Fruit fly (Drosophila melanogaster) whole organism, embryonic: ENCODE results near the gene Hmt4-20.

ENCODE experiments used
- Awh ChIP-seq: fragments of 200-800 bp; sonication (Bioruptor generic); IDR thresholded peaks from 2 replicates; pipeline ENCODE4, ENCODE4 v1.3.6; 2022; ENCODE audit warnings: missing biosample characterization, missing genetic modification characterization
- B-H2 ChIP-seq: fragments of 200-800 bp; sonication (Bioruptor generic); optimal IDR thresholded peaks from 2 replicates; lab custom pipeline; 2018; ENCODE audit warnings: missing biosample characterization, mild to moderate bottlenecking, missing genetic modification characterization
- Blimp-1 ChIP-seq: fragments of 200-800 bp; sonication (Bioruptor generic); optimal IDR thresholded peaks from 3 replicates; lab custom pipeline; 2018; ENCODE audit warnings: missing biosample characterization, missing genetic modification characterization, mild to moderate bottlenecking, moderate library complexity, missing genetic modification reagents
- CG10431 ChIP-seq: fragments of 200-800 bp; sonication (Bioruptor generic); optimal IDR thresholded peaks from 3 replicates; lab custom pipeline; 2018; ENCODE audit warnings: missing biosample characterization, mild to moderate bottlenecking, missing genetic modification characterization
- CG14441 ChIP-seq: fragments of 200-800 bp; sonication (Bioruptor generic); IDR thresholded peaks from 2 replicates; pipeline ENCODE4 v1.3.6; 2022; ENCODE audit warnings: missing biosample characterization, missing genetic modification characterization
- CG15269 ChIP-seq: fragments of 200-800 bp; sonication (Bioruptor generic); optimal IDR thresholded peaks from 2 replicates; lab custom pipeline; 2018; ENCODE audit warnings: missing biosample characterization, mild to moderate bottlenecking, missing genetic modification characterization, moderate library complexity
- CG15514 ChIP-seq: fragments of 200-800 bp; sonication (Bioruptor generic); optimal IDR thresholded peaks from 3 replicates; lab custom pipeline; 2017; ENCODE audit warnings: missing biosample characterization, missing genetic modification characterization, mild to moderate bottlenecking, moderate library complexity, missing genetic modification reagents
- CG15696 ChIP-seq: fragments of 200-800 bp; sonication (Bioruptor generic); optimal IDR thresholded peaks from 2 replicates; lab custom pipeline; 2019; ENCODE audit warnings: missing biosample characterization, mild to moderate bottlenecking, missing genetic modification characterization, moderate library complexity
- CG3065 ChIP-seq: fragments of 200-800 bp; sonication (Bioruptor generic); optimal IDR thresholded peaks from 2 replicates; lab custom pipeline; 2016; ENCODE audit warnings: missing biosample characterization, missing genetic modification characterization
- CG31224 ChIP-seq: fragments of 200-800 bp; sonication (Bioruptor generic); IDR thresholded peaks from 2 replicates; pipeline ENCODE4 v1.3.6; 2022; ENCODE audit warnings: missing biosample characterization, missing genetic modification characterization
- CG34422 ChIP-seq: fragments of 200-800 bp; sonication (Bioruptor generic); IDR thresholded peaks from 3 replicates; pipeline ENCODE4 v1.3.6; 2022; ENCODE audit warnings: missing biosample characterization, missing genetic modification characterization
- CG4328 ChIP-seq: fragments of 200-800 bp; sonication (Bioruptor generic); optimal IDR thresholded peaks from 3 replicates; lab custom pipeline; 2017; ENCODE audit warnings: missing biosample characterization, missing genetic modification reagents, missing genetic modification characterization
- CG4404 ChIP-seq: fragments of 200-800 bp; sonication (Bioruptor generic); IDR thresholded peaks from 2 replicates; pipeline ENCODE4 v1.3.6; 2022; ENCODE audit warnings: missing biosample characterization, missing genetic modification characterization
- CG5180 ChIP-seq: fragments of 200-800 bp; sonication (Bioruptor generic); optimal IDR thresholded peaks from 3 replicates; lab custom pipeline; 2017; ENCODE audit warnings: missing biosample characterization, missing genetic modification characterization, mild to moderate bottlenecking, moderate library complexity, missing genetic modification reagents
- CG5245 ChIP-seq: fragments of 200-800 bp; sonication (Bioruptor generic); optimal IDR thresholded peaks from 3 replicates; lab custom pipeline; 2016; ENCODE audit warnings: missing biosample characterization, missing genetic modification characterization
- CG9727 ChIP-seq: fragments of 200-800 bp; sonication (Bioruptor generic); optimal IDR thresholded peaks from 3 replicates; lab custom pipeline; 2017; ENCODE audit warnings: missing biosample characterization, mild to moderate bottlenecking, missing genetic modification characterization
- CoRest ChIP-seq: fragments of 200-800 bp; sonication (Bioruptor generic); optimal IDR thresholded peaks from 3 replicates; lab custom pipeline; 2018; ENCODE audit warnings: missing biosample characterization, mild to moderate bottlenecking, missing genetic modification characterization, moderate library complexity
- Dad ChIP-seq: fragments of 200-800 bp; sonication (Bioruptor generic); optimal IDR thresholded peaks from 3 replicates; lab custom pipeline; 2016; ENCODE audit warnings: missing biosample characterization, missing genetic modification characterization
- HLH54F ChIP-seq: fragments of 200-800 bp; sonication (Bioruptor generic); optimal IDR thresholded peaks from 3 replicates; lab custom pipeline; 2016; ENCODE audit warnings: missing biosample characterization, missing genetic modification characterization
- Hr51 ChIP-seq, 2 experiments: fragments of 200-800 bp; sonication (Bioruptor generic); optimal IDR thresholded peaks; 2 replicates in 1 of 2; 3 replicates in 1 of 2; lab custom pipeline; 2016 to 2018; ENCODE audit warnings: missing biosample characterization in 2 of 2, missing genetic modification characterization in 2 of 2, mild to moderate bottlenecking in 1 of 2, moderate library complexity in 1 of 2
- Lhr ChIP-seq: fragments of 200-800 bp; sonication (Bioruptor generic); optimal IDR thresholded peaks from 3 replicates; lab custom pipeline; 2017; ENCODE audit warnings: mild to moderate bottlenecking, missing biosample characterization, missing genetic modification reagents, missing genetic modification characterization
- Lpt ChIP-seq: fragments of >200 bp; optimal IDR thresholded peaks from 2 replicates; lab custom pipeline; 2018; ENCODE audit warnings: missing biosample characterization, missing genetic modification characterization
- Nf-YA ChIP-seq: fragments of 200-800 bp; sonication (Bioruptor generic); IDR thresholded peaks from 2 replicates; pipeline ENCODE4 v1.3.6; 2022; ENCODE audit warnings: missing biosample characterization, missing genetic modification characterization
- Nf-YC ChIP-seq: fragments of 200-800 bp; optimal IDR thresholded peaks from 3 replicates; lab custom pipeline; 2019; ENCODE audit warnings: missing biosample characterization, mild to moderate bottlenecking, missing genetic modification characterization, moderate library complexity
- PHDP ChIP-seq: fragments of 200-800 bp; sonication (Bioruptor generic); optimal IDR thresholded peaks from 3 replicates; lab custom pipeline; 2018; ENCODE audit warnings: missing biosample characterization, mild to moderate bottlenecking, missing genetic modification characterization, moderate library complexity
- Tbp ChIP-seq: fragments of >200 bp; optimal IDR thresholded peaks from 2 replicates; lab custom pipeline; 2018; ENCODE audit warnings: missing biosample characterization, missing genetic modification characterization
- Usf ChIP-seq: fragments of 200-800 bp; sonication (Bioruptor generic); optimal IDR thresholded peaks from 2 replicates; lab custom pipeline; 2017; ENCODE audit warnings: missing genotype, missing biosample characterization, missing genetic modification characterization
- ab ChIP-seq: fragments of 200-800 bp; sonication (Bioruptor generic); optimal IDR thresholded peaks from 2 replicates; lab custom pipeline; 2016; ENCODE audit warnings: missing biosample characterization, missing genetic modification characterization
- abd-A ChIP-seq: fragments of 200-800 bp; sonication (Bioruptor generic); optimal IDR thresholded peaks from 3 replicates; lab custom pipeline; 2019; ENCODE audit warnings: missing biosample characterization, mild to moderate bottlenecking, missing genetic modification characterization, moderate library complexity
- aop ChIP-seq: fragments of 200-800 bp; sonication (Bioruptor generic); IDR thresholded peaks from 2 replicates; pipeline ENCODE4 v1.3.6; 2022; ENCODE audit warnings: missing biosample characterization, missing genetic modification characterization
- ase ChIP-seq: fragments of 200-800 bp; sonication (Bioruptor generic); IDR thresholded peaks from 3 replicates; pipeline ENCODE4 v1.3.6; 2022; ENCODE audit warnings: missing biosample characterization, missing genetic modification characterization
- az2 ChIP-seq: fragments of 200-800 bp; sonication (Bioruptor generic); optimal IDR thresholded peaks from 3 replicates; lab custom pipeline; 2016; ENCODE audit warnings: missing biosample characterization, missing genetic modification characterization
- bbx ChIP-seq: fragments of 200-800 bp; sonication (Bioruptor generic); IDR thresholded peaks from 2 replicates; pipeline ENCODE4 v1.3.6; 2022; ENCODE audit warnings: missing biosample characterization, missing genetic modification characterization; ENCODE audit not compliant: partially characterized antibody
- chinmo ChIP-seq: fragments of 200-800 bp; sonication (Bioruptor generic); IDR thresholded peaks from 4 replicates; pipeline ENCODE4 v1.3.6; 2022; ENCODE audit warnings: missing biosample characterization, missing genetic modification characterization; ENCODE audit not compliant: partially characterized antibody
- dpn ChIP-seq, 2 experiments: fragments of 200-800 bp; sonication (Bioruptor generic); optimal IDR thresholded peaks; 3 replicates each; lab custom pipeline; 2016; ENCODE audit warnings: missing biosample characterization in 2 of 2, missing genetic modification characterization in 2 of 2
- dysf ChIP-seq: fragments of 200-800 bp; sonication (Bioruptor generic); IDR thresholded peaks from 3 replicates; pipeline ENCODE4 v1.3.6; 2022; ENCODE audit warnings: missing biosample characterization, missing genetic modification characterization
- eve ChIP-seq, 2 experiments: fragments of >200 bp; optimal IDR thresholded peaks; 2 replicates each; lab custom pipeline; 2017; ENCODE audit warnings: missing biosample characterization in 2 of 2, missing genetic modification characterization in 2 of 2
- insv ChIP-seq, 2 experiments: fragments of 200-800 bp; sonication (Bioruptor generic); optimal IDR thresholded peaks; 3 replicates each; lab custom pipeline; 2016 to 2018; ENCODE audit warnings: missing biosample characterization in 2 of 2, missing genetic modification characterization in 2 of 2
- jing ChIP-seq: fragments of 200-800 bp; sonication (Bioruptor generic); optimal IDR thresholded peaks from 2 replicates; lab custom pipeline; 2018; ENCODE audit warnings: missing biosample characterization, mild to moderate bottlenecking, missing genetic modification characterization
- jumu ChIP-seq: fragments of 200-800 bp; sonication (Bioruptor generic); optimal IDR thresholded peaks from 3 replicates; lab custom pipeline; 2016; ENCODE audit warnings: missing biosample characterization, missing genetic modification characterization
- kay ChIP-seq: fragments of 200-800 bp; sonication (Bioruptor generic); optimal IDR thresholded peaks from 2 replicates; lab custom pipeline; 2016; ENCODE audit warnings: missing biosample characterization, missing genetic modification characterization
- knrl ChIP-seq: fragments of 200-800 bp; sonication (Bioruptor generic); IDR thresholded peaks from 3 replicates; pipeline ENCODE4 v1.3.6; 2022; ENCODE audit warnings: missing biosample characterization, missing genetic modification characterization; ENCODE audit not compliant: partially characterized antibody
- lilli ChIP-seq: fragments of 200-800 bp; sonication (Bioruptor generic); optimal IDR thresholded peaks from 3 replicates; lab custom pipeline; 2016; ENCODE audit warnings: missing biosample characterization, missing genetic modification characterization
- mirr ChIP-seq: fragments of 200-800 bp; sonication (Bioruptor generic); optimal IDR thresholded peaks from 3 replicates; lab custom pipeline; 2018; ENCODE audit warnings: missing biosample characterization, mild to moderate bottlenecking, missing genetic modification characterization
- schlank ChIP-seq: fragments of 200-800 bp; sonication (Bioruptor generic); optimal IDR thresholded peaks from 2 replicates; lab custom pipeline; 2018; ENCODE audit warnings: missing biosample characterization, mild to moderate bottlenecking, missing genetic modification characterization
- shn ChIP-seq: fragments of 200-800 bp; sonication (Bioruptor generic); optimal IDR thresholded peaks from 3 replicates; lab custom pipeline; 2016; ENCODE audit warnings: missing biosample characterization, missing genetic modification characterization
- so ChIP-seq: fragments of 200-800 bp; sonication (Bioruptor generic); IDR thresholded peaks from 3 replicates; pipeline ENCODE4 v1.3.6; 2022; ENCODE audit warnings: missing biosample characterization, missing genetic modification characterization
- sob ChIP-seq: fragments of 200-800 bp; sonication (Bioruptor generic); IDR thresholded peaks from 2 replicates; pipeline ENCODE4 v1.3.6; 2022; ENCODE audit warnings: missing biosample characterization, missing genetic modification characterization
- toy ChIP-seq: fragments of 200-800 bp; sonication (Bioruptor generic); IDR thresholded peaks from 2 replicates; pipeline ENCODE4 v1.3.6; 2022; ENCODE audit warnings: missing biosample characterization, missing genetic modification characterization
- twi ChIP-seq: fragments of 200-800 bp; optimal IDR thresholded peaks from 2 replicates; lab custom pipeline; 2019; ENCODE audit warnings: missing biosample characterization, mild to moderate bottlenecking, missing genetic modification characterization, moderate library complexity
- usp ChIP-seq: fragments of >200 bp; optimal IDR thresholded peaks from 2 replicates; lab custom pipeline; 2017; ENCODE audit warnings: missing biosample characterization, missing genetic modification characterization

Gene Hmt4-20

dm6 chrX:647056-647627, 8.7 kb downstream of the Hmt4-20 start, which contains the start of gene Roc1a (continued):
- TF ChIP-seq Lhr (GFP tag; lab: Kevin White, UChicago) = no peak
- no peak for TF ChIP-seq Blimp-1 (GFP tag; lab: Kevin White, UChicago)
- TF ChIP-seq so = no peak
- TF ChIP-seq abd-A (tag; lab: Kevin White, UChicago) = no peak
- no peak for TF ChIP-seq PHDP (tag; lab: Kevin White, UChicago)
- TF ChIP-seq CG15514 (GFP tag; lab: Kevin White, UChicago) = no peak
- no peak for TF ChIP-seq sob
- TF ChIP-seq CG5180 (GFP tag; lab: Kevin White, UChicago) = no peak
- TF ChIP-seq Tbp (GFP tag; lab: Kevin White, UChicago) = no peak
- no peak for TF ChIP-seq schlank (tag; lab: Kevin White, UChicago)
- no peak for TF ChIP-seq CG31224 (GFP tag; lab: Robert Waterston, UW)
- no peak for TF ChIP-seq B-H2 (GFP tag; lab: Kevin White, UChicago)
- no peak for TF ChIP-seq jumu (GFP tag; lab: Kevin White, UChicago)
- peak; percentile 79; the same call in 3 of the 4 replicates for TF ChIP-seq chinmo (GFP tag; lab: Robert Waterston, UW)
- no peak for TF ChIP-seq HLH54F (GFP tag; lab: Kevin White, UChicago)
- TF ChIP-seq dysf = no peak
- TF ChIP-seq CG10431 (GFP tag; lab: Kevin White, UChicago) = no peak
- TF ChIP-seq CG5245 (GFP tag; lab: Kevin White, UChicago) = no peak
- no peak for TF ChIP-seq Usf
- no peak for TF ChIP-seq kay (GFP tag; lab: Kevin White, UChicago)
- no peak for TF ChIP-seq Dad (GFP tag; lab: Kevin White, UChicago)
- no peak for TF ChIP-seq CG14441 (GFP tag; lab: Robert Waterston, UW)
- peak; percentile 23 for TF ChIP-seq CG9727 (GFP tag; lab: Kevin White, UChicago)
- no peak for TF ChIP-seq CG3065
- TF ChIP-seq Awh (GFP tag; lab: Robert Waterston, UW) = no peak
- peak; percentile 13 for TF ChIP-seq Nf-YC
- TF ChIP-seq Lpt (GFP tag; lab: Kevin White, UChicago) = no peak
- no peak for TF ChIP-seq Nf-YA (GFP tag; lab: Robert Waterston, UW)
- TF ChIP-seq ase (GFP tag; lab: Robert Waterston, UW) = no peak
- no peak for TF ChIP-seq dpn (GFP tag; optimal IDR thresholded peaks at IDR 0.05; lab: Kevin White, UChicago)
- TF ChIP-seq CG15269 (tag; lab: Kevin White, UChicago) = no peak
- TF ChIP-seq ab (GFP tag; lab: Kevin White, UChicago) = no peak
- TF ChIP-seq az2 (GFP tag; lab: Kevin White, UChicago) = no peak
- no peak for TF ChIP-seq mirr
- no peak for TF ChIP-seq CG15696 (tag; lab: Kevin White, UChicago)
- no peak for TF ChIP-seq CoRest
- no peak for TF ChIP-seq usp (GFP tag; lab: Kevin White, UChicago)
- TF ChIP-seq jing (GFP tag; lab: Kevin White, UChicago) = no peak
- no peak for TF ChIP-seq twi
- no peak for TF ChIP-seq CG34422 (GFP tag; lab: Robert Waterston, UW)
- TF ChIP-seq toy (GFP tag; lab: Robert Waterston, UW) = no peak
- TF ChIP-seq bbx (GFP tag; lab: Robert Waterston, UW) = peak; percentile 74
- no peak for TF ChIP-seq Hr51 (GFP tag; optimal IDR thresholded peaks at IDR 0.05; lab: Kevin White, UChicago)
- TF ChIP-seq aop = no peak
- TF ChIP-seq eve (GFP tag; optimal IDR thresholded peaks at IDR 0.05; lab: Kevin White, UChicago) = no peak
- TF ChIP-seq insv (GFP tag; optimal IDR thresholded peaks at IDR 0.05; lab: Kevin White, UChicago) = no peak
- TF ChIP-seq CG4404 (GFP tag; lab: Robert Waterston, UW) = no peak
- TF ChIP-seq knrl (GFP tag; lab: Robert Waterston, UW) = peak; percentile 75
- no peak for TF ChIP-seq CG4328 (GFP tag; lab: Kevin White, UChicago)
- no peak for TF ChIP-seq lilli
- TF ChIP-seq shn = no peak
